Fruit fly (Drosophila melanogaster): ENCODE data around the gene CG31815.

The CG31815 gene

DNA sequence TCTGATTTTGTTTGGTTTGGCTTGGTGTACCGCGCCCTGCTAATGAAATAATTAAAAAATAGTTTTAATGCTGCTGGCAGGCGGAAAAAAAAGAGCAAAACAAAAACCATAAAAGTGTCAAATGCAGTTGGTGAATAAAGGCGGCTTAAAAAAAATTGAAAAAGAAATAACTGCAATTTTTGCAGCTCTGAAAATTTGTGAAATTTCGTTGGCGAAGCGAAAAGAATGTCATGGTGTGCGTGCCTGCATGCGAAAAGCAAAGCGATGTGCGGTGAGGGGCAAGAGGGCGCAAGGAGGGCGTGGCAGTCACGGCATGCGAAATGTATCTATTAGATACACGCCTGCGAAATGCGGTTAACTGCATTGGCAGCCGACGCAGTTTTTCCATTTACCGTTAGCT, 32.7 kb downstream of the CG31815 start:
- TF ChIP-seq ss (GFP tag; optimal IDR thresholded peaks at IDR 0.05) (peak in 1 of 2 experiments; percentile 31), Gug (GFP tag; IDR thresholded peaks at IDR 0.05) (0 out of 2 replicates have a peak, but pooled peaks have one; percentile 24), Hr4 (GFP tag; optimal IDR thresholded peaks at IDR 0.05) (no peak)

dm6 chr2L:16640846-16641245, 35.2 kb downstream of the CG31815 start:
- TF ChIP-seq dac (GFP tag; optimal IDR thresholded peaks at IDR 0.05) (no peak), ss (GFP tag; optimal IDR thresholded peaks at IDR 0.05) (no peak), CG8119 (GFP tag; IDR thresholded peaks at IDR 0.05) (peak; percentile 43; the same call in 2 of the 3 replicates), lz (GFP tag; optimal IDR thresholded peaks at IDR 0.05) (no peak), Met (GFP tag; optimal IDR thresholded peaks at IDR 0.05) (no peak), CG15336 (GFP tag; IDR thresholded peaks at IDR 0.05) (peak; percentile 44; the same call in 1 of the 2 replicates), cyc (GFP tag; optimal IDR thresholded peaks at IDR 0.05) (no peak), vri (GFP tag; optimal IDR thresholded peaks at IDR 0.05) (no peak), eg (GFP tag; IDR thresholded peaks at IDR 0.05) (peak; percentile 55; the same call in 1 of the 3 replicates), CG4318 (GFP tag; optimal IDR thresholded peaks at IDR 0.05) (no peak), Lpt (GFP tag; optimal IDR thresholded peaks at IDR 0.05) (peak; percentile 19)

DNA sequence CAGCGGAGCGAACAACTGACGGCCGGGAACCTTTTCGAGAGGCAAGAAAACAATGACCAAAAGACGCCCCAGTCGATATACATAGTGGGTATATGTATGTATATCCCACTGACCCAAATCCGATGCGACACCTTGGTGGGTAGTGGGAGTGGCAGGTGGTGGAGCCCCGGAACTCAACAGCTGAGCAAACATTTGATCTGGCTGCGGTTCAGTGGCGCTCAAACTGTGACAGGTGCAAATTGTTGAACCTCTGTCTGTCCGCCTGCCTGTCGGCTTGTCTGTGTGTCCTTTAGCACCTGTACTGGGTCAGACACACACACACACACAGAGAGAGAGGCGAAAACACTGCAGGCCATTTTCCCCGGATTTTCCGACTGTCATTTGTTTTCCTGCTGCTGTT, 37.8 kb downstream of the CG31815 start:
- peak; percentile 11 for TF ChIP-seq fkh (GFP tag; optimal IDR thresholded peaks at IDR 0.05)
- TF ChIP-seq CG8319 (GFP tag; optimal IDR thresholded peaks at IDR 0.05) = no peak
- no peak for TF ChIP-seq achi (GFP tag; optimal IDR thresholded peaks at IDR 0.05)
- TF ChIP-seq acj6 (GFP tag; optimal IDR thresholded peaks at IDR 0.05) = no peak

- peak; percentile 64 for TF ChIP-seq CG3919 (GFP tag; optimal IDR thresholded peaks at IDR 0.05)
- TF ChIP-seq CG32006 (GFP tag; optimal IDR thresholded peaks at IDR 0.05) = peak; percentile 71
- TF ChIP-seq pdm3 (GFP tag; optimal IDR thresholded peaks at IDR 0.05) = peak; percentile 70
- TF ChIP-seq svp (GFP tag) = peak; percentile 79
- TF ChIP-seq Smox (GFP tag; optimal IDR thresholded peaks at IDR 0.05) = peak; percentile 53
- peak in 1 of 2 experiments; percentile 29 for TF ChIP-seq salr (GFP tag; optimal IDR thresholded peaks at IDR 0.05)
- peak; percentile 31 for TF ChIP-seq CG7368 (GFP tag; optimal IDR thresholded peaks at IDR 0.05)
- TF ChIP-seq dac (GFP tag; optimal IDR thresholded peaks at IDR 0.05) = peak; percentile 3
- TF ChIP-seq spab (GFP tag; optimal IDR thresholded peaks at IDR 0.05) = peak; percentile 49
- TF ChIP-seq OdsH (GFP tag; optimal IDR thresholded peaks at IDR 0.05) = peak; percentile 67
- peak; percentile 78 for TF ChIP-seq CG31627 (GFP tag; optimal IDR thresholded peaks at IDR 0.05)
- no peak for TF ChIP-seq CG11294 (GFP tag; IDR thresholded peaks at IDR 0.05)
- peak; percentile 86 for TF ChIP-seq Eip78C (GFP tag)
- peak; percentile 46 for TF ChIP-seq Hr4 (GFP tag; optimal IDR thresholded peaks at IDR 0.05)
- peak; percentile 57 for TF ChIP-seq CG6276 (GFP tag; optimal IDR thresholded peaks at IDR 0.05)
- TF ChIP-seq Eip93F (GFP tag; optimal IDR thresholded peaks at IDR 0.05) = no peak
- TF ChIP-seq fkh (GFP tag; optimal IDR thresholded peaks at IDR 0.05) = no peak
- TF ChIP-seq eg (GFP tag; IDR thresholded peaks at IDR 0.05) = peak; percentile 70
- TF ChIP-seq CG11762 (GFP tag; optimal IDR thresholded peaks at IDR 0.05; ENCODE audit: insufficient read depth) = peak; percentile 47
- peak; percentile 31 for TF ChIP-seq CG6808 (GFP tag; optimal IDR thresholded peaks at IDR 0.05)
- peak; percentile 8 for TF ChIP-seq CG6854 (GFP tag; optimal IDR thresholded peaks at IDR 0.05)
- peak; percentile 82 for TF ChIP-seq Met (GFP tag; optimal IDR thresholded peaks at IDR 0.05)
- peak; percentile 42 for TF ChIP-seq Sox15 (GFP tag; optimal IDR thresholded peaks at IDR 0.05)
- no peak for TF ChIP-seq fd85E (GFP tag; optimal IDR thresholded peaks at IDR 0.05)
- peak; percentile 62 for TF ChIP-seq Sox14 (GFP tag; optimal IDR thresholded peaks at IDR 0.05)
- TF ChIP-seq CG8119 (GFP tag; IDR thresholded peaks at IDR 0.05) = peak; percentile 77; the same call in 2 of the 3 replicates
- TF ChIP-seq CG34406 (GFP tag; optimal IDR thresholded peaks at IDR 0.05) = peak; percentile 59
- no peak for TF ChIP-seq Gug (GFP tag; IDR thresholded peaks at IDR 0.05)
- TF ChIP-seq acj6 (GFP tag; optimal IDR thresholded peaks at IDR 0.05) = peak; percentile 67
- peak; percentile 54 for TF ChIP-seq cyc (GFP tag; optimal IDR thresholded peaks at IDR 0.05)
- TF ChIP-seq esn (GFP tag; optimal IDR thresholded peaks at IDR 0.05) = peak; percentile 80
- peak; percentile 18 for TF ChIP-seq CG4318 (GFP tag; optimal IDR thresholded peaks at IDR 0.05)
- TF ChIP-seq CG3032 (tag; optimal IDR thresholded peaks at IDR 0.05) = peak; percentile 33
- no peak for TF ChIP-seq Hr38 (GFP tag; optimal IDR thresholded peaks at IDR 0.05)
- peak; percentile 43 for TF ChIP-seq CG11902 (GFP tag; optimal IDR thresholded peaks at IDR 0.05)
- TF ChIP-seq Ets21C (GFP tag; optimal IDR thresholded peaks at IDR 0.05) = peak; percentile 55
- peak in 1 of 2 experiments; percentile 7 for TF ChIP-seq ss (GFP tag; optimal IDR thresholded peaks at IDR 0.05)
- peak; percentile 62 for TF ChIP-seq CG10669 (GFP tag; optimal IDR thresholded peaks at IDR 0.05)
- peak; percentile 3 for TF ChIP-seq net (GFP tag; optimal IDR thresholded peaks at IDR 0.05)
Measured at dm6 chr2L:16643961-16644360, 38.3 kb downstream of the CG31815 start.
